Fruit fly (Drosophila melanogaster) whole organism, embryonic: ENCODE results near the gene eIF3l.
A peak's percentile ranks its signal among the peaks of the same experiment; 100 is the strongest.

Experiments
- ATbp ChIP-seq: fragments of 200-800 bp; sonication (Bioruptor generic); optimal IDR thresholded peaks from 2 replicates; lab custom pipeline; 2017; ENCODE audit warnings: missing biosample characterization, mild to moderate bottlenecking, missing genetic modification characterization, missing genetic modification reagents
- Antp ChIP-seq: fragments of 200-800 bp; sonication (Bioruptor generic); optimal IDR thresholded peaks from 3 replicates; lab custom pipeline; 2016; ENCODE audit warnings: missing biosample characterization, missing genetic modification characterization
- Atf6 ChIP-seq: fragments of 200-800 bp; sonication (Bioruptor generic); IDR thresholded peaks from 2 replicates; pipeline ENCODE4 v1.3.6; 2022; ENCODE audit warnings: missing biosample characterization, missing genetic modification characterization
- CG10321 ChIP-seq: fragments of 200-800 bp; sonication (Bioruptor generic); IDR thresholded peaks from 2 replicates; pipeline ENCODE4 v1.3.6; 2022; ENCODE audit warnings: missing biosample characterization, missing genetic modification characterization
- CG11085 ChIP-seq: fragments of 200-800 bp; sonication (Bioruptor generic); IDR thresholded peaks from 2 replicates; pipeline ENCODE4 v1.3.6; 2022; ENCODE audit warnings: missing biosample characterization, missing genetic modification characterization
- CG11560 ChIP-seq: fragments of 200-800 bp; sonication (Bioruptor generic); IDR thresholded peaks from 3 replicates; pipeline ENCODE4 v1.3.6; 2022; ENCODE audit warnings: missing biosample characterization, missing genetic modification characterization
- CG11695 ChIP-seq: fragments of 200-800 bp; sonication (Bioruptor generic); IDR thresholded peaks from 3 replicates; pipeline ENCODE4 v1.3.6; 2022; ENCODE audit warnings: missing biosample characterization, missing genetic modification characterization
- CG12942 ChIP-seq: fragments of 200-800 bp; sonication (Bioruptor generic); optimal IDR thresholded peaks from 3 replicates; lab custom pipeline; 2016; ENCODE audit warnings: missing biosample characterization, missing genetic modification characterization
- CG13123 ChIP-seq: fragments of 200-800 bp; sonication (Bioruptor generic); optimal IDR thresholded peaks from 2 replicates; lab custom pipeline; 2016; ENCODE audit warnings: missing biosample characterization, missing genetic modification characterization
- CG13624 ChIP-seq: fragments of 200-800 bp; sonication (Bioruptor generic); optimal IDR thresholded peaks from 2 replicates; lab custom pipeline; 2016; ENCODE audit warnings: missing biosample characterization, missing genetic modification characterization
- CG14441 ChIP-seq: fragments of 200-800 bp; sonication (Bioruptor generic); IDR thresholded peaks from 2 replicates; pipeline ENCODE4 v1.3.6; 2022; ENCODE audit warnings: missing biosample characterization, missing genetic modification characterization
- CG15479 ChIP-seq: fragments of 200-800 bp; sonication (Bioruptor generic); optimal IDR thresholded peaks from 3 replicates; lab custom pipeline; 2019; ENCODE audit warnings: missing biosample characterization, mild to moderate bottlenecking, missing genetic modification characterization, moderate library complexity
- CG17359 ChIP-seq: fragments of 200-800 bp; sonication (Bioruptor generic); optimal IDR thresholded peaks from 3 replicates; lab custom pipeline; 2018; ENCODE audit warnings: missing biosample characterization, mild to moderate bottlenecking, missing genetic modification characterization, moderate library complexity
- CG17912 ChIP-seq: fragments of 200-800 bp; sonication (Bioruptor generic); optimal IDR thresholded peaks from 2 replicates; lab custom pipeline; 2018; ENCODE audit warnings: missing biosample characterization, mild to moderate bottlenecking, missing genetic modification characterization
- CG2712 ChIP-seq: fragments of 200-800 bp; optimal IDR thresholded peaks from 3 replicates; lab custom pipeline; 2019; ENCODE audit warnings: missing biosample characterization, mild to moderate bottlenecking, missing genetic modification characterization, moderate library complexity
- CG31365 ChIP-seq: fragments of 200-800 bp; sonication (Bioruptor generic); optimal IDR thresholded peaks from 2 replicates; lab custom pipeline; 2018; ENCODE audit warnings: missing biosample characterization, mild to moderate bottlenecking, missing genetic modification characterization
- CG3163 ChIP-seq: fragments of 200-800 bp; sonication (Bioruptor generic); optimal IDR thresholded peaks from 3 replicates; lab custom pipeline; 2016; ENCODE audit warnings: missing biosample characterization, missing genetic modification characterization
- CG8281 ChIP-seq: fragments of 200-800 bp; sonication (Bioruptor generic); optimal IDR thresholded peaks from 2 replicates; lab custom pipeline; 2018; ENCODE audit warnings: missing biosample characterization, mild to moderate bottlenecking, missing genetic modification characterization, moderate library complexity
- CG8290 ChIP-seq, 3 experiments: fragments of 200-800 bp; sonication (Bioruptor generic); optimal IDR thresholded peaks; 2 replicates each; lab custom pipeline; 2016 to 2019; ENCODE audit warnings: missing biosample characterization in 3 of 3, missing genetic modification characterization in 3 of 3, mild to moderate bottlenecking in 2 of 3, moderate library complexity in 1 of 3
- CG9727 ChIP-seq: fragments of 200-800 bp; sonication (Bioruptor generic); optimal IDR thresholded peaks from 3 replicates; lab custom pipeline; 2017; ENCODE audit warnings: missing biosample characterization, mild to moderate bottlenecking, missing genetic modification characterization
- CTCF ChIP-seq: fragments of 200-800 bp; sonication (Bioruptor generic); optimal IDR thresholded peaks from 2 replicates; lab custom pipeline; 2017; ENCODE audit warnings: missing biosample characterization, mild to moderate bottlenecking, missing genetic modification characterization, moderate library complexity
- Chrac-16 ChIP-seq: fragments of 200-800 bp; sonication (Bioruptor generic); optimal IDR thresholded peaks from 3 replicates; lab custom pipeline; 2016; ENCODE audit warnings: missing biosample characterization, missing genetic modification characterization
- CkIIα-i1 ChIP-seq: fragments of 200-800 bp; sonication (Bioruptor generic); IDR thresholded peaks from 2 replicates; pipeline ENCODE4 v1.3.6; 2022; ENCODE audit warnings: missing biosample characterization, missing genetic modification characterization
- CrebB ChIP-seq: fragments of 200-800 bp; sonication (Bioruptor generic); optimal IDR thresholded peaks from 3 replicates; lab custom pipeline; 2018; ENCODE audit warnings: missing biosample characterization, mild to moderate bottlenecking, missing genetic modification characterization
- Dad ChIP-seq: fragments of 200-800 bp; sonication (Bioruptor generic); optimal IDR thresholded peaks from 3 replicates; lab custom pipeline; 2016; ENCODE audit warnings: missing biosample characterization, missing genetic modification characterization
- Dek ChIP-seq: fragments of 200-800 bp; sonication (Bioruptor generic); optimal IDR thresholded peaks from 3 replicates; lab custom pipeline; 2019; ENCODE audit warnings: missing biosample characterization, mild to moderate bottlenecking, missing genetic modification characterization, moderate library complexity
- Dip3 ChIP-seq: fragments of 200-800 bp; sonication (Bioruptor generic); optimal IDR thresholded peaks from 3 replicates; lab custom pipeline; 2016; ENCODE audit warnings: missing biosample characterization, missing genetic modification characterization
- Dref ChIP-seq: fragments of 200-800 bp; sonication (Bioruptor generic); IDR thresholded peaks from 2 replicates; pipeline ENCODE4 v1.3.6; 2022; ENCODE audit warnings: missing biosample characterization, missing genetic modification characterization
- Elba2 ChIP-seq: fragments of 200-800 bp; sonication (Bioruptor generic); optimal IDR thresholded peaks from 3 replicates; lab custom pipeline; 2016; ENCODE audit warnings: missing biosample characterization, missing genetic modification characterization
- Fer3 ChIP-seq: fragments of 200-800 bp; sonication (Bioruptor generic); optimal IDR thresholded peaks from 2 replicates; lab custom pipeline; 2018; ENCODE audit warnings: missing biosample characterization, mild to moderate bottlenecking, missing genetic modification characterization, moderate library complexity
- Hmr ChIP-seq: fragments of 200-800 bp; sonication (Bioruptor generic); optimal IDR thresholded peaks from 3 replicates; lab custom pipeline; 2017; ENCODE audit warnings: mild to moderate bottlenecking, missing biosample characterization, missing genetic modification reagents, missing genetic modification characterization
- Nf-YB ChIP-seq: fragments of 200-800 bp; sonication (Bioruptor generic); optimal IDR thresholded peaks from 3 replicates; lab custom pipeline; 2019; ENCODE audit warnings: missing biosample characterization, mild to moderate bottlenecking, missing genetic modification characterization, moderate library complexity
- Oaz ChIP-seq: fragments of 200-800 bp; sonication (Bioruptor generic); IDR thresholded peaks from 2 replicates; pipeline ENCODE4 v1.3.6; 2022; ENCODE audit warnings: missing biosample characterization, missing genetic modification characterization
- Trl ChIP-seq, 3 experiments: fragments of >200 bp in 2 of 3; fragments of 200-800 bp in 1 of 3; sonication (Bioruptor generic) in 1 of 3; optimal IDR thresholded peaks; 2 replicates in 1 of 3; 3 replicates in 2 of 3; lab custom pipeline; 2016 to 2017; ENCODE audit warnings: missing biosample characterization in 1 of 3, missing genetic modification characterization in 1 of 3
- ap ChIP-seq: fragments of 200-800 bp; sonication (Bioruptor generic); IDR thresholded peaks from 2 replicates; pipeline ENCODE4 v1.3.6; 2022; ENCODE audit warnings: missing biosample characterization, missing genetic modification characterization
- ara ChIP-seq: fragments of 200-800 bp; sonication (Bioruptor generic); IDR thresholded peaks from 2 replicates; pipeline ENCODE4 v1.3.6; 2022; ENCODE audit warnings: missing biosample characterization, missing genetic modification characterization
- bcd ChIP-seq: fragments of 200-800 bp; sonication (Bioruptor generic); optimal IDR thresholded peaks from 2 replicates; lab custom pipeline; 2017; ENCODE audit warnings: missing biosample characterization, mild to moderate bottlenecking, missing genetic modification characterization
- dmrt11E ChIP-seq: fragments of 200-800 bp; sonication (Bioruptor generic); optimal IDR thresholded peaks from 3 replicates; lab custom pipeline; 2018; ENCODE audit warnings: missing biosample characterization, mild to moderate bottlenecking, missing genetic modification characterization, moderate library complexity
- dysf ChIP-seq: fragments of 200-800 bp; sonication (Bioruptor generic); IDR thresholded peaks from 3 replicates; pipeline ENCODE4 v1.3.6; 2022; ENCODE audit warnings: missing biosample characterization, missing genetic modification characterization
- kni ChIP-seq: fragments of 200-800 bp; sonication (Bioruptor generic); optimal IDR thresholded peaks from 3 replicates; lab custom pipeline; 2017; ENCODE audit warnings: mild to moderate bottlenecking, missing biosample characterization, missing genetic modification reagents, missing genetic modification characterization
- luna ChIP-seq: fragments of 200-800 bp; sonication (Bioruptor generic); optimal IDR thresholded peaks from 2 replicates; lab custom pipeline; 2016; ENCODE audit warnings: missing biosample characterization, missing genetic modification characterization
- mam ChIP-seq: fragments of 200-800 bp; sonication (Bioruptor generic); optimal IDR thresholded peaks from 3 replicates; lab custom pipeline; 2016; ENCODE audit warnings: missing biosample characterization, missing genetic modification characterization
- nmo ChIP-seq: fragments of 200-800 bp; sonication (Bioruptor generic); optimal IDR thresholded peaks from 2 replicates; lab custom pipeline; 2018; ENCODE audit warnings: missing biosample characterization, mild to moderate bottlenecking, missing genetic modification characterization, moderate library complexity
- onecut ChIP-seq: fragments of 200-800 bp; sonication (Bioruptor generic); IDR thresholded peaks from 2 replicates; pipeline ENCODE4 v1.3.6; 2022; ENCODE audit warnings: missing biosample characterization, missing genetic modification characterization
- pita ChIP-seq: fragments of 200-800 bp; sonication (Bioruptor generic); optimal IDR thresholded peaks from 2 replicates; lab custom pipeline; 2017; ENCODE audit warnings: missing biosample characterization, mild to moderate bottlenecking, missing genetic modification characterization
- pros ChIP-seq: fragments of 200-800 bp; sonication (Bioruptor generic); optimal IDR thresholded peaks from 3 replicates; lab custom pipeline; 2019; ENCODE audit warnings: missing biosample characterization, mild to moderate bottlenecking, missing genetic modification characterization, moderate library complexity
- psq ChIP-seq: fragments of 200-800 bp; sonication (Bioruptor generic); optimal IDR thresholded peaks from 2 replicates; lab custom pipeline; 2017; ENCODE audit warnings: missing biosample characterization, missing genetic modification characterization
- pum ChIP-seq: fragments of 200-800 bp; sonication (Bioruptor generic); optimal IDR thresholded peaks from 2 replicates; lab custom pipeline; 2016; ENCODE audit warnings: missing biosample characterization, missing genetic modification characterization
- row ChIP-seq: fragments of 200-800 bp; sonication (Bioruptor generic); IDR thresholded peaks from 3 replicates; pipeline ENCODE4 v1.3.6; 2022; ENCODE audit warnings: missing biosample characterization, missing genetic modification characterization
- usp ChIP-seq: fragments of >200 bp; optimal IDR thresholded peaks from 2 replicates; lab custom pipeline; 2017; ENCODE audit warnings: missing biosample characterization, missing genetic modification characterization

The eIF3l gene

dm6 chr3L:12145709-12146694 is at the start of gene eIF3l, which contains the start of gene Nrx-IV (continued):
- no peak for TF ChIP-seq Fer3
- peak; percentile 35 for TF ChIP-seq nmo (GFP tag; lab: Kevin White, UChicago)
- no peak for TF ChIP-seq CG17912 (GFP tag; lab: Kevin White, UChicago)
- TF ChIP-seq pum = no peak
- TF ChIP-seq dysf (GFP tag; lab: Robert Waterston, UW) = no peak
- no peak for TF ChIP-seq kni
- TF ChIP-seq mam (GFP tag; lab: Kevin White, UChicago) = no peak
- no peak for TF ChIP-seq pita
- no peak for TF ChIP-seq dmrt11E
- no peak for TF ChIP-seq ATbp (GFP tag; lab: Kevin White, UChicago)
- no peak for TF ChIP-seq onecut (GFP tag; lab: Robert Waterston, UW)
- no peak for TF ChIP-seq CTCF
- TF ChIP-seq CG10321 = no peak
- TF ChIP-seq Trl (optimal IDR thresholded peaks at IDR 0.05; lab: Kevin White, UChicago) = no peak
- no peak for TF ChIP-seq Trl (GFP tag; optimal IDR thresholded peaks at IDR 0.05; lab: Kevin White, UChicago)
- TF ChIP-seq bcd (GFP tag; lab: Kevin White, UChicago) = no peak
- no peak for TF ChIP-seq CG12942 (GFP tag; lab: Kevin White, UChicago)
- TF ChIP-seq row = peak; percentile 57; the same call in 2 of the 3 replicates
- no peak for TF ChIP-seq luna (GFP tag; lab: Kevin White, UChicago)
- peak; percentile 63 for TF ChIP-seq Dref (GFP tag; lab: Robert Waterston, UW)
- TF ChIP-seq CG11560 = no peak
- no peak for TF ChIP-seq CG31365
- TF ChIP-seq Dip3 = no peak
- TF ChIP-seq Hmr (GFP tag; lab: Kevin White, UChicago) = no peak
- no peak for TF ChIP-seq CG15479 (GFP tag; lab: Kevin White, UChicago)
- TF ChIP-seq CG9727 = no peak
- TF ChIP-seq CrebB (tag; lab: Kevin White, UChicago) = no peak
- TF ChIP-seq CG2712 (tag; lab: Kevin White, UChicago) = no peak
- no peak for TF ChIP-seq CG11695
- TF ChIP-seq pros (GFP tag; lab: Kevin White, UChicago) = no peak
- TF ChIP-seq Nf-YB (GFP tag; lab: Kevin White, UChicago) = no peak
- no peak for TF ChIP-seq Chrac-16 (GFP tag; lab: Kevin White, UChicago)
- no peak for TF ChIP-seq CG8290 (GFP tag; optimal IDR thresholded peaks at IDR 0.05; lab: Kevin White, UChicago)
- no peak for TF ChIP-seq CG8290 (tag; optimal IDR thresholded peaks at IDR 0.05; lab: Kevin White, UChicago)
- TF ChIP-seq CG13123 = no peak
- no peak for TF ChIP-seq psq (GFP tag; lab: Kevin White, UChicago)
- TF ChIP-seq Atf6 (GFP tag; lab: Robert Waterston, UW) = no peak
- no peak for TF ChIP-seq CG17359 (tag; lab: Kevin White, UChicago)
- TF ChIP-seq Dek = no peak
- no peak for TF ChIP-seq CG13624
- no peak for TF ChIP-seq Dad (GFP tag; lab: Kevin White, UChicago)
- no peak for TF ChIP-seq usp (GFP tag; lab: Kevin White, UChicago)
- TF ChIP-seq ara (GFP tag; lab: Robert Waterston, UW) = no peak
- no peak for TF ChIP-seq CG11085 (GFP tag; lab: Robert Waterston, UW)
- no peak for TF ChIP-seq Antp
- no peak for TF ChIP-seq CG14441
- no peak for TF ChIP-seq ap (GFP tag; lab: Robert Waterston, UW)
- TF ChIP-seq Oaz (GFP tag; lab: Robert Waterston, UW) = no peak
- TF ChIP-seq CG3163 (GFP tag; lab: Kevin White, UChicago) = no peak
- TF ChIP-seq CG8281 = no peak
- TF ChIP-seq CkIIα-i1 = no peak
- no peak for TF ChIP-seq Elba2 (GFP tag; lab: Kevin White, UChicago)
